Worm (Caenorhabditis elegans) whole organism, mixed stage, embryonic: ENCODE results near the gene nlp-32.

Source experiments
- blmp-1 ChIP-seq: fragments of 150-350 bp; optimal IDR thresholded peaks from 2 replicates; lab custom pipeline; 2014; ENCODE audit warnings: missing biosample characterization, missing genetic modification characterization
- ceh-83 ChIP-seq: fragments of 200-800 bp; sonication (Bioruptor generic); optimal IDR thresholded peaks from 2 replicates; lab custom pipeline; 2018; ENCODE audit warnings: mild to moderate bottlenecking, missing genetic modification characterization, missing compliant biosample characterization
- flh-1 ChIP-seq: fragments of 200-800 bp; sonication (Bioruptor generic); optimal IDR thresholded peaks from 2 replicates; lab custom pipeline; 2018; ENCODE audit warnings: mild to moderate bottlenecking, missing genetic modification characterization, moderate library complexity, missing compliant biosample characterization
- lsy-2 ChIP-seq: fragments of 150-350 bp; optimal IDR thresholded peaks from 2 replicates; lab custom pipeline; 2014; ENCODE audit warnings: missing biosample characterization, missing genetic modification characterization
- nhr-12 ChIP-seq: fragments of 150-350 bp; optimal IDR thresholded peaks from 2 replicates; lab custom pipeline; 2014; ENCODE audit warnings: missing biosample characterization, missing genetic modification characterization
- nhr-237 ChIP-seq: fragments of 150-350 bp; optimal IDR thresholded peaks from 2 replicates; lab custom pipeline; 2014; ENCODE audit warnings: missing biosample characterization, missing genetic modification characterization
- tbx-8 ChIP-seq: fragments of 200-800 bp; sonication (Bioruptor generic); optimal IDR thresholded peaks from 2 replicates; lab custom pipeline; 2018; ENCODE audit warnings: mild to moderate bottlenecking, missing genetic modification characterization, moderate library complexity, missing compliant biosample characterization

DNA sequence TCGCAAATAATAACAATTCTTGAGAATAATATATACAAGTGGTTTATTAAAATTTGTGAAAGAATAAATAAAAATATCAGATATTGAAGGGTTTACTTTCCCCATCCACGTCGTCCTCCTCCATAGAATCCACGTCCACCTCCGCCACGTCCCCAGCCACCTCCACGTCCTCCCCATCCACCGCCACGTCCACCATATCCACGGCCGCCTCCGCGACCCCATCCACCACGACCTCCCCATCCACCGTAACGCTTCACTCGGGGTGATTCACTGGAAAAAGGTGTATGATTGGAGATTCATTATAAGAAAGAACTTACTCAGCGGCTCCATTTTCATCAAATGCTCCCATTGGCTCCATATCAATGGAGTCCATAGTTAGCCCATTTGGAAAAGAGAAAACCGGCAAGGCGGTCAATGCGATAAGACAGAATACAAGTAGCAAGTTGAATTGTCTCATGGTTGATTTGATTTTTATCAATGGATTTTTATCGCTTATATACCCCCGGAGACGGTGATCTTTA lies at the start of gene nlp-32:
- no peak for TF ChIP-seq ceh-83 (GFP tag; lab: Kevin White, UChicago)
- TF ChIP-seq blmp-1 (tag; lab: Kevin White, UChicago), result no peak
- no peak for TF ChIP-seq tbx-8
- no peak for TF ChIP-seq nhr-237 (tag; lab: Kevin White, UChicago)
- no peak for TF ChIP-seq nhr-12 (tag; lab: Kevin White, UChicago)
- no peak for TF ChIP-seq flh-1
- no peak for TF ChIP-seq lsy-2 (tag; lab: Kevin White, UChicago)
